Fruit fly (Drosophila melanogaster): ENCODE results near the gene CG31548.
A peak's percentile ranks its signal among the peaks of the same experiment; 100 is the strongest.

The CG31548 gene

dm6 chr3R:5636519-5637430 lies at the start of gene CG31548, which contains the start of gene CG12170:
TSS of gene CG31548 (minus strand) at chr3R:5636852.
TSS of gene CG12170 (plus strand) at chr3R:5637234.
- no peak for TF ChIP-seq CG17801 (GFP tag; optimal IDR thresholded peaks at IDR 0.05; ENCODE audit: partially characterized antibody)

dm6 chr3R:5686049-5686757 lies 49.6 kb upstream of the CG31548 start:
- no peak for TF ChIP-seq CG17801 (GFP tag; optimal IDR thresholded peaks at IDR 0.05; ENCODE audit: partially characterized antibody)

DNA sequence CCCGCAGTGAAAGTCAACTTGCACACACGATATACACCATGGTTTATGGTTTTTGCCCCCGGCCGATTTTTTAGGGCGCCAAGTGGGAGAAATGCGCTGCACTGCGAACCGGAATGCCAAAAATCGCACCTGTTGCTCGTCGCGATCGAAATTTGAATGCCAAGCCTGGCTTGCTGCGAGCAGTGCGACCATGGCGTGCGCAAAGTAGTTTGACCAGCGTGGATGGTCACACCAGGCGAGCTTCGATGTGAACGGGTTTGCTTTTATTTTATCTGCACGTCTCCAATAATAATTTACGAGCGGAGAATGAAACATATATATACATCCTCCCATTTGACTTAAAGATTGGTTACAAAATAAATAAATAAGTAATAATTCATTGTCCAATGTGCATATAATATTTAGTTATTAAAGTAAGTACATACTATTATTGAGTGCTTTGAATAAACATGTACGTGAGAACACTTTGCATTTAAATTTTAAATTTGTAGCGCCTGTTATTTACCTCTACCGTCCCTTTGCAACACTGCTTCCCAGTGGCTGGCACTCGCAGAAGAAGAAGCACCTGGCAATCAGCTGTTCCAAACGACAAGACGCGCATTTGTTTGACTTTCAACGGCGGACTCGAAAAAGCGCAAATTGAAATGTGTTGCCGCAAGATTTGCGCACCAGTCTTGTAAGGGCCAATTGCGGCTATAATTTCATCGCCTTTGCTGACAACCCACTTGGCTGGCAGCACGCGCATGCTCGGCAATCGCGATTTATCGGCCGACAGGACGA lies 48.8 kb upstream of the CG31548 start, which contains the start of the genes Rab23 and plx:
Gene Rab23 (minus strand): TSS at position 166 of the 780 bp plus-strand sequence.
Gene plx (plus strand): TSS at position 587 of the 780 bp plus-strand sequence.
- TF ChIP-seq CG17801 (GFP tag; optimal IDR thresholded peaks at IDR 0.05; ENCODE audit: partially characterized antibody), result no peak

DNA sequence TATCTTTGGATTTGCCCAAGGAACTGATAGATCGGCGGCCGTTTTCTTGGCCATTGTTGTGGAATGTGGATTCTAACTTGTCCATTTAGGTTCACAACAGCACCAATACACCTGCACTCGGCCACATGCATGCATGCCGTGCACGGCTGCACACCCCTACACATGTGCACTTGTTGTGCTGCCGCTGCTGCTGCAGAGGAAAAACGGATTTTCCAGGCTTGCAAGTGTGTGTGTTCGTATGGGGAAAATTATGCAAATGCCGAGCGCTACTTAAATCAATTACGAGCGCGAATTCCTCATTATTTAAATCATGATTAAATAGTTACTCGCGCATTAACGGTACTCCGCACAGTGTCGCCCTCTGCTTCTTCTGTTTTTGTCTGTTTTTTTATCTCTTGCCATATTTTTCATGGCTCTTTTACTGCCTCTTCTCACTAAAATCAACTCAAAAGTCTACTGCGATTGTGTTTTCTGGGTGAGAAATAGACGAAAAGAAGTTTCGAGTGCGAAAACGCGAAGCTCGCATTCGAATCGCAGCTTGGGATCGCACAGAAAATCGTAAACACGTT lies 48.0 kb upstream of the CG31548 start:
- TF ChIP-seq CG17801 (GFP tag; optimal IDR thresholded peaks at IDR 0.05; ENCODE audit: partially characterized antibody), result no peak

- no peak for TF ChIP-seq CG17801 (GFP tag; optimal IDR thresholded peaks at IDR 0.05; ENCODE audit: partially characterized antibody)
Observed at dm6 chr3R:5682921-5683748, 46.5 kb upstream of the CG31548 start.

DNA sequence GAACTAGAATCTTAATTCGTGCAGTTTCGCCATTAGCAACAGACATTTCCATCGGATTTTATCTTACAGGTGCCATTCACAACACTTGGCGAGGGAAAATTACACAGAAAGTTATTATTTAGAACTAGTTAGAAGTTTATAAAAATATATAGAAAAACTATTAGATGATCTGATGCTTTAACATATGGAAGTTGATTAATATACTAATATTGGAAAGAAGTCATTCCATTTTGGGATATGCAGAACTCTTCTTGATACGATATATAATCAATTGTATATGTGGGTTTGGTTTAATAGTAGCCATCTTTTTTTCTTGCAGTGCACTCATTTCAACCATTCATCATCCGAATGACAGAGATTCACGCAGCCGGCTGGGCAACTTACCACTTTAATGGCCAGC lies 45.6 kb upstream of the CG31548 start:
- TF ChIP-seq CG17801 (GFP tag; optimal IDR thresholded peaks at IDR 0.05; ENCODE audit: partially characterized antibody), result no peak

dm6 chr3R:5672658-5673217 lies 36.1 kb upstream of the CG31548 start:
- TF ChIP-seq CG17801 (GFP tag; optimal IDR thresholded peaks at IDR 0.05; ENCODE audit: partially characterized antibody), result peak; percentile 62

DNA sequence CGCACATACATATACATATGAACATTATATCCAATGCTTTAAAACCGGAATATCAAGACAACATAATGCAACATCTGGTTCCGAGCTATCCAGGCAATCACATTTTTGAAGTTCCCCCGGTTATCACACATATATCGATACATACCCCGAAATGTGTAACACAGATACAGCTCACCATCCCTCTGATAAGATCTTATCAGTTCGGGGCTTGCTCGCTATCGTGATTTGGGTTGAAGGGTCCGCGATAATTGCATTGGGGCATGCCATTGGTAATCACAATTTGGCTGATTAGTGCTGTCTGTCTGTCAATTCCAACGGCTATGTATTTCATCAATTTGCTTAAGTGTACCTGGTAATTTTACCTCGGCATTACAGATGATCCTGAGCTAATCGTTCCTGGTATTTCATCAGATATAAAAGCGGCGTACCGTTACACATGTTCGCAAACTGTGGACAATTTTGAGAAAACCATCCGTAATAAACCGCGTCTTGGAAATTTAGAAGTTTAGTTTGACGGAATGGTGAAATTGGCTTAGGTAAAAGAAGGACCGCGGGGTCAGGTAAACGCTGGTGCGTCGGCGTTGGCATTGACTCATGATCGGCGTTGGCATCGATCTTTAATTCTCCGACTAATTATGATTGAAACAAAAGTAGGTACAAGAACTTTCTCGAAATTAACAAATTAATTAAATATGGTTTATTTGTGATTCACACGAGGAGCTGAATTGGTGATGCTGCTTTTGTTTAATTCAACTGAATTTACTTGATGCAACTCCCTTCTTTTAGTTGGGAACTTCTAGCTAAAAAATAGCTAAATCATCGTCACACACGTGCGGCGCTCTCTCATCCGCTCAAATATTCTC lies 35.4 kb upstream of the CG31548 start:
- TF ChIP-seq CG17801 (GFP tag; optimal IDR thresholded peaks at IDR 0.05; ENCODE audit: partially characterized antibody), result no peak

- TF ChIP-seq CG17801 (GFP tag; optimal IDR thresholded peaks at IDR 0.05; ENCODE audit: partially characterized antibody), result no peak
Observed at dm6 chr3R:5671265-5671663, 34.6 kb upstream of the CG31548 start.

dm6 chr3R:5670660-5671264 lies 34.1 kb upstream of the CG31548 start:
- TF ChIP-seq CG17801 (GFP tag; optimal IDR thresholded peaks at IDR 0.05; ENCODE audit: partially characterized antibody), result peak; percentile 30

DNA sequence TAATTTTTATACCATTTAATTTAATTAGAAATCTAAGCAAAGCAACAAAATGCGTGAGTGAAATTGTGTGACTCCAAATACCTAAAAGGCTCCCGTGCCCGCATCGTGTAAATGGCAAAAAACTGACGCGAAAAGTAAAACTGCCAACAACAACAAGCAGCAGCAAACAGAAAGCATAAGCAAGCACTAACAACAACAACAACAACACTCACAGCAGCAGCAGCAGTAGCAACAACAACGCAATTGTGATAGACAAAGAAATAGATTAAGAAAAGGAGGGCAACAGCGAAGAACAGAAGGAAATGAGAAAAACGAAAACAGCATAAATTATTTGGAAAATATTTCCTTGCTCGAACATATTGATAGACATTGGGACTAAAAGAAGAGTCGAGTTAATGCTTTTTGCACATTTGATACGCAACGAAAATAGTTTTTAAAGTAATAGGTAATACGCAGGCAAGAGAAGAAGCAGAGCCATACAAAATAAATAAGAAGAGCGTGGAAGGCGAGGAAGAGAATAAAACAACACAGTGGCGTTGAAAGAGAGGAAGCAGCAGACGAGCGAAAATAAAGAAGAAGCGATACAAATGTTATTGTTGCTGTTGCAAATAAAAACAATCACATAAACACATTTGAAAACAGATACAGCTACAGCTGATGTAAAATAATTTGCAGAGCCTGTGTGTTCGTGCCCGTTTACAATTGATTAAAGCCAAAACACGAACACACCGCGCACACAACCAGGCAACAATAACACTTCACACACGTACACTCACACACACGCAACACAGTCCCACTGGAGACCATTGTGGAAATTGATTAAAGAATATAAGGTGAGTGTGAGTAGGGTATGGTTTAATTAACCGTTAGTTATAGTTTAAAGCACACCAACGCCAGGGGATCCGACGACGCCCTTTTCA lies 33.3 kb upstream of the CG31548 start:
- no peak for TF ChIP-seq CG17801 (GFP tag; optimal IDR thresholded peaks at IDR 0.05; ENCODE audit: partially characterized antibody)

Measured in ovary, adult (tissue).